Fruit fly (Drosophila melanogaster) whole organism, embryonic: ENCODE results near the gene CG8372.

Experiments used
- CG1024 ChIP-seq: fragments of 200-800 bp; sonication (Bioruptor generic); IDR thresholded peaks from 2 replicates; pipeline ENCODE4 v1.3.6; 2022; ENCODE audit warnings: missing biosample characterization, missing genetic modification characterization
- CG10565 ChIP-seq: fragments of 200-800 bp; sonication (Bioruptor generic); optimal IDR thresholded peaks from 3 replicates; lab custom pipeline; 2016; ENCODE audit warnings: missing biosample characterization, mild to moderate bottlenecking, missing genetic modification characterization
- CG12744 ChIP-seq: fragments of 200-800 bp; sonication (Bioruptor generic); optimal IDR thresholded peaks from 2 replicates; lab custom pipeline; 2016; ENCODE audit warnings: missing biosample characterization, missing genetic modification characterization
- CG13287 ChIP-seq: fragments of 200-800 bp; sonication (Bioruptor generic); IDR thresholded peaks from 2 replicates; pipeline ENCODE4 v1.3.6; 2022; ENCODE audit warnings: missing biosample characterization, missing genetic modification characterization; ENCODE audit not compliant: partially characterized antibody
- CG16779 ChIP-seq: fragments of 200-800 bp; sonication (Bioruptor generic); IDR thresholded peaks from 2 replicates; pipeline ENCODE4 v1.3.6; 2022; ENCODE audit warnings: missing biosample characterization, missing genetic modification characterization
- CG18619 ChIP-seq: fragments of 200-800 bp; sonication (Bioruptor generic); optimal IDR thresholded peaks from 3 replicates; lab custom pipeline; 2017; ENCODE audit warnings: missing biosample characterization, mild to moderate bottlenecking, missing genetic modification characterization
- CG2199 ChIP-seq: fragments of 200-800 bp; sonication (Bioruptor generic); IDR thresholded peaks from 3 replicates; pipeline ENCODE4 v1.3.6; 2022; ENCODE audit warnings: missing biosample characterization, missing genetic modification characterization
- CG34376 ChIP-seq: fragments of 200-800 bp; sonication (Bioruptor generic); optimal IDR thresholded peaks from 2 replicates; lab custom pipeline; 2018; ENCODE audit warnings: missing biosample characterization, mild to moderate bottlenecking, missing genetic modification characterization
- CG4282 ChIP-seq: fragments of 200-800 bp; sonication (Bioruptor generic); optimal IDR thresholded peaks from 2 replicates; lab custom pipeline; 2016; ENCODE audit warnings: missing biosample characterization, missing genetic modification characterization
- CG4328 ChIP-seq: fragments of 200-800 bp; sonication (Bioruptor generic); optimal IDR thresholded peaks from 3 replicates; lab custom pipeline; 2017; ENCODE audit warnings: missing biosample characterization, missing genetic modification reagents, missing genetic modification characterization
- CG4424 ChIP-seq: fragments of 200-800 bp; sonication (Bioruptor generic); optimal IDR thresholded peaks from 3 replicates; lab custom pipeline; 2016; ENCODE audit warnings: missing biosample characterization, missing genetic modification characterization
- CG4820 ChIP-seq: fragments of 200-800 bp; sonication (Bioruptor generic); optimal IDR thresholded peaks from 3 replicates; lab custom pipeline; 2016; ENCODE audit warnings: missing biosample characterization, missing genetic modification characterization
- CG5245 ChIP-seq: fragments of 200-800 bp; sonication (Bioruptor generic); optimal IDR thresholded peaks from 3 replicates; lab custom pipeline; 2016; ENCODE audit warnings: missing biosample characterization, missing genetic modification characterization
- CG5953 ChIP-seq: fragments of 200-800 bp; sonication (Bioruptor generic); IDR thresholded peaks from 2 replicates; pipeline ENCODE4 v1.3.6; 2022; ENCODE audit warnings: missing biosample characterization, missing genetic modification characterization
- CG8924 ChIP-seq: fragments of 200-800 bp; optimal IDR thresholded peaks from 3 replicates; lab custom pipeline; 2019; ENCODE audit warnings: missing biosample characterization, mild to moderate bottlenecking, missing genetic modification characterization, moderate library complexity
- CG9727 ChIP-seq: fragments of 200-800 bp; sonication (Bioruptor generic); optimal IDR thresholded peaks from 3 replicates; lab custom pipeline; 2017; ENCODE audit warnings: missing biosample characterization, mild to moderate bottlenecking, missing genetic modification characterization
- D19A ChIP-seq: fragments of 200-800 bp; optimal IDR thresholded peaks from 3 replicates; lab custom pipeline; 2019; ENCODE audit warnings: missing biosample characterization, mild to moderate bottlenecking, missing genetic modification characterization, moderate library complexity
- Dll ChIP-seq: fragments of 200-800 bp; sonication (Bioruptor generic); IDR thresholded peaks from 4 replicates; pipeline ENCODE4 v1.3.6; 2022; ENCODE audit warnings: missing biosample characterization, missing genetic modification characterization; ENCODE audit not compliant: partially characterized antibody
- E2f1 ChIP-seq: fragments of 200-800 bp; sonication (Bioruptor generic); IDR thresholded peaks from 2 replicates; pipeline ENCODE4 v1.3.6; 2022; ENCODE audit warnings: missing biosample characterization, missing genetic modification characterization
- HHEX ChIP-seq: fragments of 200-800 bp; sonication (Bioruptor generic); optimal IDR thresholded peaks from 3 replicates; lab custom pipeline; 2017; ENCODE audit warnings: missing biosample characterization, mild to moderate bottlenecking, missing genetic modification characterization, missing genetic modification reagents
- HLH4C ChIP-seq: fragments of 200-800 bp; sonication (Bioruptor generic); IDR thresholded peaks from 3 replicates; pipeline ENCODE4 v1.3.6; 2022; ENCODE audit warnings: missing biosample characterization, missing genetic modification characterization; ENCODE audit not compliant: partially characterized antibody
- HmgZ ChIP-seq: fragments of 200-800 bp; sonication (Bioruptor generic); optimal IDR thresholded peaks from 2 replicates; lab custom pipeline; 2018; ENCODE audit warnings: missing biosample characterization, mild to moderate bottlenecking, missing genetic modification characterization
- Hr51 ChIP-seq, 2 experiments: fragments of 200-800 bp; sonication (Bioruptor generic); optimal IDR thresholded peaks; 2 replicates in 1 of 2; 3 replicates in 1 of 2; lab custom pipeline; 2016 to 2018; ENCODE audit warnings: missing biosample characterization in 2 of 2, missing genetic modification characterization in 2 of 2, mild to moderate bottlenecking in 1 of 2, moderate library complexity in 1 of 2
- Meics ChIP-seq: fragments of 200-800 bp; sonication (Bioruptor generic); optimal IDR thresholded peaks from 2 replicates; lab custom pipeline; 2017; ENCODE audit warnings: missing biosample characterization, mild to moderate bottlenecking, missing genetic modification characterization
- Nf-YC ChIP-seq: fragments of 200-800 bp; optimal IDR thresholded peaks from 3 replicates; lab custom pipeline; 2019; ENCODE audit warnings: missing biosample characterization, mild to moderate bottlenecking, missing genetic modification characterization, moderate library complexity
- Rfx ChIP-seq: fragments of 200-800 bp; sonication (Bioruptor generic); IDR thresholded peaks from 2 replicates; pipeline ENCODE4 v1.3.6; 2022; ENCODE audit warnings: missing biosample characterization, missing genetic modification characterization
- Sin3A ChIP-seq: fragments of >200 bp; optimal IDR thresholded peaks from 2 replicates; lab custom pipeline; 2018
- Sox102F ChIP-seq: fragments of 200-800 bp; sonication (Bioruptor generic); optimal IDR thresholded peaks from 2 replicates; lab custom pipeline; 2018; ENCODE audit warnings: missing biosample characterization, mild to moderate bottlenecking, missing genetic modification characterization, moderate library complexity
- Taf1 ChIP-seq: fragments of 200-800 bp; sonication (Bioruptor generic); IDR thresholded peaks from 2 replicates; pipeline ENCODE4 v1.3.6; 2022; ENCODE audit warnings: missing biosample characterization, missing genetic modification characterization
- Usf ChIP-seq: fragments of 200-800 bp; sonication (Bioruptor generic); optimal IDR thresholded peaks from 2 replicates; lab custom pipeline; 2017; ENCODE audit warnings: missing genotype, missing biosample characterization, missing genetic modification characterization
- Xrp1 ChIP-seq: fragments of 200-800 bp; sonication (Bioruptor generic); IDR thresholded peaks from 2 replicates; pipeline ENCODE4 v1.3.6; 2022; ENCODE audit warnings: missing biosample characterization, missing genetic modification characterization
- YL-1 ChIP-seq: fragments of 200-800 bp; sonication (Bioruptor generic); optimal IDR thresholded peaks from 3 replicates; lab custom pipeline; 2017; ENCODE audit warnings: missing biosample characterization, mild to moderate bottlenecking, missing genetic modification characterization
- bbx ChIP-seq: fragments of 200-800 bp; sonication (Bioruptor generic); IDR thresholded peaks from 2 replicates; pipeline ENCODE4 v1.3.6; 2022; ENCODE audit warnings: missing biosample characterization, missing genetic modification characterization; ENCODE audit not compliant: partially characterized antibody
- chm ChIP-seq: fragments of 200-800 bp; sonication (Bioruptor generic); IDR thresholded peaks from 2 replicates; pipeline ENCODE4 v1.3.6; 2022; ENCODE audit warnings: missing biosample characterization, missing genetic modification characterization
- danr ChIP-seq: fragments of 200-800 bp; sonication (Bioruptor generic); IDR thresholded peaks from 2 replicates; pipeline ENCODE4 v1.3.6; 2022; ENCODE audit warnings: missing biosample characterization, missing genetic modification characterization
- dysf ChIP-seq: fragments of 200-800 bp; sonication (Bioruptor generic); IDR thresholded peaks from 3 replicates; pipeline ENCODE4 v1.3.6; 2022; ENCODE audit warnings: missing biosample characterization, missing genetic modification characterization
- grau ChIP-seq: fragments of 200-800 bp; optimal IDR thresholded peaks from 3 replicates; lab custom pipeline; 2019; ENCODE audit warnings: missing biosample characterization, mild to moderate bottlenecking, missing genetic modification characterization, moderate library complexity
- ind ChIP-seq: fragments of 200-800 bp; sonication (Bioruptor generic); optimal IDR thresholded peaks from 3 replicates; lab custom pipeline; 2016; ENCODE audit warnings: missing biosample characterization, missing genetic modification characterization
- lilli ChIP-seq: fragments of 200-800 bp; sonication (Bioruptor generic); optimal IDR thresholded peaks from 3 replicates; lab custom pipeline; 2016; ENCODE audit warnings: missing biosample characterization, missing genetic modification characterization
- lmd ChIP-seq: fragments of 200-800 bp; sonication (Bioruptor generic); IDR thresholded peaks from 2 replicates; pipeline ENCODE4 v1.3.6; 2022; ENCODE audit warnings: missing biosample characterization, missing genetic modification characterization
- lov ChIP-seq, 2 experiments: fragments of 200-800 bp in 1 of 2; fragments of >200 bp in 1 of 2; sonication (Bioruptor generic) in 1 of 2; IDR thresholded peaks in 1 of 2; optimal IDR thresholded peaks in 1 of 2; 2 replicates in 1 of 2; 3 replicates in 1 of 2; pipeline versions ENCODE4 v1.3.6 to Lab custom; 2017 to 2022; ENCODE audit warnings: missing biosample characterization in 1 of 2, missing genetic modification characterization in 1 of 2
- otp ChIP-seq: fragments of 200-800 bp; sonication (Bioruptor generic); IDR thresholded peaks from 3 replicates; pipeline ENCODE4, ENCODE4 v1.3.6; 2022; ENCODE audit warnings: missing biosample characterization, missing genetic modification characterization
- pan ChIP-seq, 4 experiments: fragments of >200 bp in 3 of 4; fragments of 200-800 bp in 1 of 4; sonication (Bioruptor generic) in 1 of 4; optimal IDR thresholded peaks in 3 of 4; IDR thresholded peaks in 1 of 4; 2 replicates each; pipeline versions ENCODE4 v1.3.6 to Lab custom; 2017 to 2022; ENCODE audit warnings: missing biosample characterization in 2 of 4, missing genetic modification characterization in 2 of 4, mixed read lengths in 1 of 4
- prd ChIP-seq, 3 experiments: fragments of >200 bp in 2 of 3; fragments of 200-800 bp in 1 of 3; sonication (Bioruptor generic) in 1 of 3; optimal IDR thresholded peaks in 2 of 3; IDR thresholded peaks in 1 of 3; 2 replicates in 2 of 3; 3 replicates in 1 of 3; pipeline versions ENCODE4 v1.3.6 to Lab custom; 2017 to 2022; ENCODE audit warnings: missing biosample characterization in 1 of 3, missing genetic modification characterization in 1 of 3
- row ChIP-seq: fragments of 200-800 bp; sonication (Bioruptor generic); IDR thresholded peaks from 3 replicates; pipeline ENCODE4 v1.3.6; 2022; ENCODE audit warnings: missing biosample characterization, missing genetic modification characterization
- so ChIP-seq: fragments of 200-800 bp; sonication (Bioruptor generic); IDR thresholded peaks from 3 replicates; pipeline ENCODE4 v1.3.6; 2022; ENCODE audit warnings: missing biosample characterization, missing genetic modification characterization

Gene CG8372

DNA sequence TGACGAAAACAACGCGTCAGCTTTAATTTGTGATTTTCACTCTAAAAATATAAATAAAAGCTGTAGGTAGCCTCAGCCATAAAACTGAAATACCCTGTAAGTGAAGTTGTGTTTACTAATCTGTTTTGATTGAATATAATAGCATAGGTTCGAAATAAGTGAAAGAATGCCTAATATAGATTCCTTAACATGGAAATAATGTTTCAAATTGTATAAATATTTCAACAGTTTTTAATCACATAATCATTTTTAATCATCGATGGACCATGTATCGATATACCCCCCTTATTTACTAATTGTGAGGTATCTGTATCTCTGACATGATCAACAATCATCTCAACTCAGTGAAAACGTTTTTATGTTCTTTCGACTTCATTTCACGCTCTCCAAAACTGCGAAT, 42.7 kb upstream of the CG8372 start (continued):
- peak; percentile 51; the same call in 1 of the 2 replicates for TF ChIP-seq lmd (GFP tag; lab: Robert Waterston, UW)
- TF ChIP-seq danr (GFP tag; lab: Robert Waterston, UW), result no peak
- peak; percentile 31 for TF ChIP-seq Meics (GFP tag; lab: Kevin White, UChicago)
- TF ChIP-seq E2f1 (GFP tag; lab: Robert Waterston, UW), result peak; percentile 48; the same call in 1 of the 2 replicates
- TF ChIP-seq Taf1 (GFP tag; lab: Robert Waterston, UW), result peak; percentile 12; the same call in 1 of the 2 replicates
- TF ChIP-seq dysf, result 0 out of 3 replicates have a peak, but pooled peaks have one; percentile 48
- no peak for TF ChIP-seq prd (optimal IDR thresholded peaks at IDR 0.05; lab: Kevin White, UChicago)
- TF ChIP-seq prd (GFP tag; IDR thresholded peaks at IDR 0.05; lab: Robert Waterston, UW), result peak; percentile 27; the same call in 1 of the 3 replicates
- no peak for TF ChIP-seq CG34376
- TF ChIP-seq Xrp1 (GFP tag; lab: Robert Waterston, UW), result peak; percentile 30; the same call in 1 of the 2 replicates
- TF ChIP-seq pan (optimal IDR thresholded peaks at IDR 0.05; lab: Kevin White, UChicago), result no peak
- TF ChIP-seq pan (GFP tag; optimal IDR thresholded peaks at IDR 0.05 in 1 of 2, IDR thresholded peaks at IDR 0.05 in 1 of 2), result peak in 1 of 2 experiments; percentile 41
- TF ChIP-seq, all 482 proteins: peak for 40

DNA sequence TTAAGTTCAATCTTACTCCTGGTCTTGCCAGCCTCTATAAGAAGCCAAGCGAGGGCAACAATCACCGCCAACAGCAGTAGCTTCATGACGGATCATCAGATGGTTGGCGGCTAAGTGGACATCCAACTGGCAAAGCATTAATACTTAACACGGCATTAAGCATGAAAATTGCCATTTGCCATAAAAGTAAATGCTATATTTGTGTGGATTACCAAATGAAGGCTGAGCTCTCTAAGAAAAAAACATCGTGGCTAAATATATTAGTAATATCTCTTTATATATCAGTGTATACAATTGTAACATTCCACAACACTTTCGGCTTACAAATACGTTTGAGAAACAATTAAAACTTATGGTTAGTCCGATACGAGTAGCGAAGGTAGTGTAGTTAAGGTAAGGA, 31.2 kb upstream of the CG8372 start, which contains the start of gene CG43057:
Gene CG43057 (minus strand): TSS at position 101 of the 400 bp plus-strand sequence.
- TF ChIP-seq CG5953 (GFP tag; lab: Robert Waterston, UW), result no peak
- TF ChIP-seq CG1024 (GFP tag; lab: Robert Waterston, UW), result no peak
- TF ChIP-seq CG12744 (GFP tag; lab: Kevin White, UChicago), result no peak
- TF ChIP-seq CG4282 (GFP tag; lab: Kevin White, UChicago), result no peak
- no peak for TF ChIP-seq Rfx (GFP tag; lab: Robert Waterston, UW)
- TF ChIP-seq bbx (GFP tag; lab: Robert Waterston, UW), result no peak
- TF ChIP-seq D19A (tag; lab: Kevin White, UChicago), result no peak
- TF ChIP-seq, all 482 proteins: peak for 0

DNA sequence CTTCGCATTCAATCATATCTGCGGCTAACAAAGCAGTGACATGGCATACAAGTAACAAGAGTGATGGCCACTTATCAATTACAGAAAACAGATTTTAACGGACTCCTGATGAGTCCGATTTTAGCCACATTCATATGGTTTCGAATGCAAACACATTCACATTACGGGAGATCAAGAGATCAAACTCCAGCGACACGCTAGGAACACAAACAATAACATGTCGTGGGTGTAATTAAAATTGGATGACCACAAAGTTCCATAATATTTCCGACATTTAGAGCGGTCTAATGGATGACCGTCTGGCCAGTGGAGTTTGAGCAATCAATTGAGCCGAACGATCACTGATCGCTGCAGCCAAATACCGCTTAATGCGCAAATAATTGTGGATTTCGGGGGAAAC, 29.5 kb upstream of the CG8372 start, which contains the start of gene CG14277:
Gene CG14277 (plus strand): TSS at position 301 of the 400 bp plus-strand sequence.
- no peak for TF ChIP-seq CG18619
- no peak for TF ChIP-seq Dll (GFP tag; lab: Robert Waterston, UW)
- TF ChIP-seq CG4328 (GFP tag; lab: Kevin White, UChicago), result no peak
- TF ChIP-seq chm (GFP tag; lab: Robert Waterston, UW), result no peak
- no peak for TF ChIP-seq Nf-YC (tag; lab: Kevin White, UChicago)
- no peak for TF ChIP-seq CG10565
- no peak for TF ChIP-seq CG13287 (GFP tag; lab: Robert Waterston, UW)
- no peak for TF ChIP-seq CG9727 (GFP tag; lab: Kevin White, UChicago)
- no peak for TF ChIP-seq Sox102F (GFP tag; lab: Kevin White, UChicago)
- TF ChIP-seq row (GFP tag; lab: Robert Waterston, UW), result no peak
- TF ChIP-seq HHEX (GFP tag; lab: Kevin White, UChicago), result no peak
- no peak for TF ChIP-seq otp
- no peak for TF ChIP-seq Hr51 (GFP tag; optimal IDR thresholded peaks at IDR 0.05; lab: Kevin White, UChicago)
- no peak for TF ChIP-seq CG8924
- TF ChIP-seq CG4820, result no peak

DNA sequence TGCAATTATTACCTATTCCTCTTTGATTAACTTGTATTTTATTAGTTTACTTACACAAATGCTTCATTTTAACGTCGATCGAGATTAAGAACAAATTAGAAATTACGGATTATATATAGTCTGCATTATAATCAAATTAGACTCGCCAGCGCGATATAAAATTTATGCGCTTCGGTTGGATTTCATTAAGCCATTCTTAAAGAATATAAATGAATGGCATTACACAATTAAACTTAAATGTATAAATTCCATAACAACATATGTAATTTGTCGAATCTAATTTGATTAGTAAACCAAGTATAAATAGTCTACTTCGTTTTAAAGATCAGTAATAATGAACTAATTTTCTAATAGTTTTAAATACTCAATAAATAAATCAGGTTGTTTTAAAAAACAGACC, 29.0 kb upstream of the CG8372 start, which contains the start of gene Spn28F:
Gene Spn28F (minus strand): TSS at position 101 of the 400 bp plus-strand sequence.
- no peak for TF ChIP-seq Usf (GFP tag; lab: Kevin White, UChicago)
- no peak for TF ChIP-seq HmgZ (tag; lab: Kevin White, UChicago)
- TF ChIP-seq YL-1, result no peak
- no peak for TF ChIP-seq Sin3A
- no peak for TF ChIP-seq CG4424 (GFP tag; lab: Kevin White, UChicago)
- no peak for TF ChIP-seq CG16779 (GFP tag; lab: Robert Waterston, UW)
- no peak for TF ChIP-seq so
- no peak for TF ChIP-seq grau (tag; lab: Kevin White, UChicago)
- TF ChIP-seq lilli (GFP tag; lab: Kevin White, UChicago), result no peak
- no peak for TF ChIP-seq ind
- no peak for TF ChIP-seq CG2199 (GFP tag; lab: Robert Waterston, UW)
- no peak for TF ChIP-seq CG5245 (GFP tag; lab: Kevin White, UChicago)
- no peak for TF ChIP-seq lov (optimal IDR thresholded peaks at IDR 0.05; lab: Kevin White, UChicago)
- no peak for TF ChIP-seq lov (GFP tag; IDR thresholded peaks at IDR 0.05; lab: Robert Waterston, UW)
- TF ChIP-seq HLH4C (GFP tag; lab: Robert Waterston, UW), result no peak
